Fruit fly (Drosophila melanogaster): ENCODE data around the gene Dpm2.

The Dpm2 gene

dm6 chr3L:3336368-3337164, 17.2 kb downstream of the Dpm2 start, which contains the start of the genes Drsl6 and kst (continued):
- TF ChIP-seq CG3919 (GFP tag; optimal IDR thresholded peaks at IDR 0.05), result no peak
- TF ChIP-seq Hr38 (GFP tag; optimal IDR thresholded peaks at IDR 0.05), result no peak
- no peak for TF ChIP-seq dac (GFP tag; optimal IDR thresholded peaks at IDR 0.05)
- peak; percentile 50 for TF ChIP-seq CG15336 (GFP tag; IDR thresholded peaks at IDR 0.05)
- TF ChIP-seq Blimp-1 (GFP tag; optimal IDR thresholded peaks at IDR 0.05), result no peak
- peak; percentile 53 for TF ChIP-seq CG3032 (tag; optimal IDR thresholded peaks at IDR 0.05)
- TF ChIP-seq Ets96B (tag; optimal IDR thresholded peaks at IDR 0.05), result no peak

- TF ChIP-seq vri (GFP tag; optimal IDR thresholded peaks at IDR 0.05) (peak; percentile 22), Gug (GFP tag; IDR thresholded peaks at IDR 0.05) (no peak)
Observed at dm6 chr3L:3337345-3337928, 18.1 kb downstream of the Dpm2 start.

- no peak for TF ChIP-seq CG6276 (GFP tag; optimal IDR thresholded peaks at IDR 0.05)
- no peak for TF ChIP-seq cyc (GFP tag; optimal IDR thresholded peaks at IDR 0.05)
- no peak for TF ChIP-seq CG16779 (tag; optimal IDR thresholded peaks at IDR 0.05)
- TF ChIP-seq pdm3 (GFP tag; optimal IDR thresholded peaks at IDR 0.05), result peak; percentile 29
- TF ChIP-seq CG10669 (GFP tag; optimal IDR thresholded peaks at IDR 0.05), result peak; percentile 53
- peak; percentile 43 for TF ChIP-seq spab (GFP tag; optimal IDR thresholded peaks at IDR 0.05)
- TF ChIP-seq achi (GFP tag; optimal IDR thresholded peaks at IDR 0.05), result no peak
- TF ChIP-seq vri (GFP tag; optimal IDR thresholded peaks at IDR 0.05), result no peak
- TF ChIP-seq CG31627 (GFP tag; optimal IDR thresholded peaks at IDR 0.05), result no peak
- TF ChIP-seq Hr39 (GFP tag; optimal IDR thresholded peaks at IDR 0.05), result no peak
- peak; percentile 65 for TF ChIP-seq CG6808 (GFP tag; optimal IDR thresholded peaks at IDR 0.05)
- TF ChIP-seq Eip78C (GFP tag), result peak; percentile 61
- TF ChIP-seq CG6854 (GFP tag; optimal IDR thresholded peaks at IDR 0.05), result no peak
- no peak for TF ChIP-seq net (GFP tag; optimal IDR thresholded peaks at IDR 0.05)
- no peak for TF ChIP-seq acj6 (GFP tag; optimal IDR thresholded peaks at IDR 0.05)
- TF ChIP-seq lz (GFP tag; optimal IDR thresholded peaks at IDR 0.05), result no peak
- peak; percentile 22 for TF ChIP-seq CG3919 (GFP tag; optimal IDR thresholded peaks at IDR 0.05)
- TF ChIP-seq fkh (GFP tag; optimal IDR thresholded peaks at IDR 0.05), result no peak
- no peak for TF ChIP-seq Hr38 (GFP tag; optimal IDR thresholded peaks at IDR 0.05)
- peak; percentile 70 for TF ChIP-seq CG3032 (tag; optimal IDR thresholded peaks at IDR 0.05)
- TF ChIP-seq OdsH (GFP tag; optimal IDR thresholded peaks at IDR 0.05), result no peak
- TF ChIP-seq CG8632 (GFP tag; optimal IDR thresholded peaks at IDR 0.05), result no peak
- TF ChIP-seq CG15336 (GFP tag; IDR thresholded peaks at IDR 0.05), result no peak
- no peak for TF ChIP-seq CG6163 (GFP tag; IDR thresholded peaks at IDR 0.05)
- TF ChIP-seq Sox14 (GFP tag; optimal IDR thresholded peaks at IDR 0.05), result peak; percentile 12
- no peak for TF ChIP-seq CG1621 (tag; optimal IDR thresholded peaks at IDR 0.05)
- TF ChIP-seq salr (GFP tag; optimal IDR thresholded peaks at IDR 0.05), result peak in 1 of 2 experiments; percentile 2
- no peak for TF ChIP-seq CG4318 (GFP tag; optimal IDR thresholded peaks at IDR 0.05)
- TF ChIP-seq Smox (GFP tag; optimal IDR thresholded peaks at IDR 0.05), result no peak
- no peak for TF ChIP-seq Hr4 (GFP tag; optimal IDR thresholded peaks at IDR 0.05)
- TF ChIP-seq svp (GFP tag), result peak; percentile 83
- TF ChIP-seq CG11762 (GFP tag; optimal IDR thresholded peaks at IDR 0.05; ENCODE audit: insufficient read depth), result no peak
- no peak for TF ChIP-seq fd85E (GFP tag; optimal IDR thresholded peaks at IDR 0.05)
- TF ChIP-seq CG10631 (GFP tag; optimal IDR thresholded peaks at IDR 0.05), result peak; percentile 32
- no peak for TF ChIP-seq CG6792 (GFP tag; optimal IDR thresholded peaks at IDR 0.05)
- TF ChIP-seq fd59A (GFP tag; optimal IDR thresholded peaks at IDR 0.05), result peak; percentile 56
- no peak for TF ChIP-seq CG9139 (GFP tag; optimal IDR thresholded peaks at IDR 0.05)
- no peak for TF ChIP-seq CG32006 (GFP tag; optimal IDR thresholded peaks at IDR 0.05)
- TF ChIP-seq Ets96B (tag; optimal IDR thresholded peaks at IDR 0.05), result peak; percentile 61
- TF ChIP-seq esn (GFP tag; optimal IDR thresholded peaks at IDR 0.05), result no peak
Observed at dm6 chr3L:3338028-3338855, 18.9 kb downstream of the Dpm2 start.
